Worm (Caenorhabditis elegans) whole organism, dauer: Measurements from ENCODE around the gene hlh-4.

Experiments used
- unc-62 ChIP-seq: sonication (generic microtip); optimal IDR thresholded peaks from 2 replicates; lab custom pipeline; 2017; ENCODE audit warnings: missing biosample characterization, missing genetic modification reagents, missing genetic modification characterization

Gene hlh-4

DNA sequence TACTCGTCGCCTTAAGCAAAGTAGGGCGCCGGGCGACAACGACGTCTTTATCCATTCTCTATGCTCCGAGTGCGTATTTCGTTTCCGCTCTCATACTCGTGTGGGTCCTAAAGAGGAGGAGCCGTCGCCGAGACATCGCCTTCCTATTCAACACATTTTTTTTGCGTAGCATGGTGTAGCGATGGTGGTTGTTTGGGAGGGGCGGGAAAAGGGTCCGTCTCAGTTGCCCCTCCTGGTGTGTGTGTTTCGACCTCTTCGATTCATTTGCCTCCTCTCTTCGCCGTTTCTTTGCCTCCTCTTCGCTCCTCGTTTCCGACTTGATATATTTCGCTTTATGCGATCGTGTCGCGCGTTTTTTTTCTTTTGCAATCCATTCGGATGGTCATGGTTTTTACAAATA is 37.1 kb downstream of the hlh-4 start:
- TF ChIP-seq unc-62 = no peak

DNA sequence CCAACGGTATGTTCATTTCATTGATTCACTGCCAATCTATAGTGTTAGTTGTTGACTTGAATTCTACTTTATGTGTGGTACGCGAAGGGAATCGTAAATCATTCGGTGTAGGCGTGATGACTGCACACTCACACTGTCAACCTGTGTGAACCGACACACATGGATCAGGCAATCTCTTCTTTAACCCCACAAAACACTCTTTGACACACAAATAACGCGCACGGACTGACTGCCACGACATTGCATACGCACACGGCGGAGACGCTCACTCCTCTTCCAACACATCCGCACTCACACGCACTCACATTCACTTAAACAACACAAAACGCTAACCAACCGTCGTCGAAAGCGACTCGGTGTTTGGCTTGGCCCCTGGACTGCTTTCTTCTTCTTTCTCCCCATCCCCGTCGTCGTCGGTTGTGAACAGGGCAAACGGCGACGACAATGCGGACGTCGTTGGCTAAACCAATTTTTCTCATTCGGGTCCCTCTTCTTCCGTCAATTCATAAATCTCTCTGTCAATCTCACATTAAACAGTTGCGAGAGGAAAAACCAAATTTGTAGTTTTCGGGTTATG is 38.7 kb downstream of the hlh-4 start:
- TF ChIP-seq unc-62 = no peak

DNA sequence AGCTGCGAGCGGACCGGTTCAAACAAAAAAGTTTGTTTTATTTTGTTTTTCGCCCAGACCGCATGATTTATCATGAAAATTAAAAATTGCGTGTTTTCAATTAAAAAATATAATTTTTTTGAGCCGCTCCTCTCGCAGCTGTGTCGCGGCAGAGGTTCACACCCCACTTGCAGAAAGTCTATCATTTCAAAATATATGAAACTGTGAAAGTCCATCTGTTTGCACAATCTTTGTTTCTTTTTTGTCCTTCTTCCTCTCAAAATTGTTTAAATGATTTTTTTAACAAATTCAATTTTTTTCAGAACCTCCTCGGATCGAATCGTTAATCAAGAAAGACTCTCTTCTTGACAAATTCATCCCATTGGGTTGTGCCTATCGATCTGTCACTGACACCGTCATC is 39.3 kb downstream of the hlh-4 start, which contains the start of gene tlk-1:
Gene tlk-1, plus strand, starts transcription at position 301 of the 400 bp plus-strand sequence.
- no peak for TF ChIP-seq unc-62

DNA sequence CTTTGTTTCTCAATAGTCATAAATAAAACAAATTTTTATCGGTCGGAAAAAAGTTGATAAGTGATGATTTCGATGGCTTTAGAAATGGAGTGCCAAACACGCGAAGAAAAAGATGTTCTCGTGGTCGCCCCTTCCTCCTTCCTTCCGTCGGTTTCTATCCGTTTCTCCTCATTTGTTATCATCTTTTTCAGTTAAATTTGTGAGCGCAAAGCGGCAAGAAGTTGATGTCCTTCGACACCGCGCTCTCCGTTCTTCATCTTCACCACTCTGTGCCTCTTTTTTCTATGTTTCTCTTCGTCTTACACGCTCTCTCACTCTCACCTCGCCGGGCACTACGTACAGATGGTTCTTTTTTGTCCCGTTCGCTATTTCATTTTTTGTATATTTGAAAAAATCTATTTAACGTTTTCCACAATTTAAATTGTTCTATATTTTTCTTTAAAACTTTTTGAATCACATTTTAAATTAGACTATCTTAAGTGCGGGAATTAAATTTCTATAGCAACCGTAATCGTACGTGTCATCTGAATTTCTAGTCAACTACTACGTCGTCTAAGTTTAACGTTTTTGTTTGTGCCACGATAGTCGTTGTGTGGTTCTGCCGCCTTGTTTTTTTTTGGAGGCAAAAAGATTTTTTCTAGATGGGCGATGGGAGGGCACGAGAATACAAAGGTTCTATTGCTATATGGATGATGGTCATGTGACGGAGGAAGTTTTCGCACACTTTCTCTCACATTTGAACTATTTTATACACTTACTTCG is 40.0 kb downstream of the hlh-4 start:
- TF ChIP-seq unc-62 = no peak

DNA sequence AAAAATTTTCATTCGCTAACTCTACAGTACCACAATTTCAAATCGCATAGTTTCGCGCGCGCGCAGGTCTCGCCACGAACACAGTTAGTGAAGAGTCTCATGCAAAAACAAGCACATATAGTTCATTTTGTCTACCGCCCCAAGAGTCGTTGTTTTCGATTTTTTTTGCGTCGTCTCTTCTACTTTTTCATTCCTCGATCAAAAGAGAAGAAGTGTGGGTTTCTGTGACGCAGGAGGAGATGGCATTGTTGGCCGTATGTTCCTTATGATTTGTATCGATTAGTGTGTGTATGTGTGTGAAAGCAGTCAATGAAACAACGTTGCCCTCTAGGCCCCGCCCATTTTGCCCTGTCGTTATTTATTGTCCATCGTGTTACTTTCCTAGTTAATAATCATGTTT is 41.0 kb downstream of the hlh-4 start:
- TF ChIP-seq unc-62 = no peak

DNA sequence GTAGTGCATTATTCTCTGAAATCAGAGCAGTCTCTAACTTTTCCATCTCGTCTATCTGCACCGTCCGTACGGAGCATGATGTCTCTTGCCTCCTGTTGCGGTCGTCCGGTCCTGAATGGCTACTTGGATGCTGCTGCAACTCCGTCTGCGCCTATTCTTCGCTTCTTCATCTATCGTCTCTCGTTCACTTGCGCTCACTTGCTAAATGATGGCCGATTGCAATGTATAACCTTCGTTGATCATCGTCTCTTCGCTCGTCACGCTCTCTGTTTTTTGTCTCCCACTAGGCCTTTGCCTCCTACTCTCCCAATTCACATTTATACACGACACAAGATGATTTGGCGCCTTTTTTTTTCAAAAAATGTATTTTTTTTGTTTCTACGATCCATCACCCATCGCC is 41.5 kb downstream of the hlh-4 start:
- no peak for TF ChIP-seq unc-62

DNA sequence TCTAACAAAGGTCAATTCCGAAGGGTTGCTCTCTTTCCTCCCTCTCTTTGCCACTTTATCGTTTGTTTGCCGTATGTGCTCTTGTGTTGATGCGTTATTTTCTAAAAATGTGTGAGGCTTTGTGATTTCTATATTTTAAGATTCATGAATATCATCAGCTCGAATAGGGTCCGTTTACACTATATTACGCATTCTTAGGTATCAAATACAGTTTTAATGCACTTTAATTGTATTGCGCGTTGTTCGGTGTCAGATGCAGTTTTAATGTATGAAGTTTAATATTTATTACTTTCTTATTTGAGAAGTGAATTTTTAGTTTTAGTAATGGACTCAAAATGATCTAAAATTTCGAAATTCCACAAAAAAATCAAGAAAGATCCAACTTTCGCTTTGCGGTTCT is 42.4 kb downstream of the hlh-4 start, which contains the start of gene bud-31:
Gene bud-31, minus strand, starts transcription at position 101 of the 400 bp plus-strand sequence.
- TF ChIP-seq unc-62 = no peak

DNA sequence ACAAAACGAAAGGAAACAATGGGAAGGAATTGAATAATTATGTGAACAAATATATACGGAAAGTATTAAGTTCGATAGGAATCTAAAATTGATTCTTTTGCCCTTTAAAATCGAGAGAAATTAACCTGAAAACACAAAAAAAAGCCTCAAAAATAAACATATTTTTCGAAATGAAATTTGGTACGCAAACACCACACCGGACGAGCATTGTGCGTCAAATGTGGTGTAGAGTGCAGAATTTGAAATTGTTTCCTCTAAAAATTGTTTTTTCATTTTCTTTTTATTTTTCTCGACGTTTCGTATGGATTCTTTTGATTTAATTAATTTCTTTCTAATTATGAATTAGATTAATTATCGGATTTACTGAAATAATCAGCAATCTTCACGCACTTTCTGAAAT is 43.5 kb downstream of the hlh-4 start:
- TF ChIP-seq unc-62 = no peak

DNA sequence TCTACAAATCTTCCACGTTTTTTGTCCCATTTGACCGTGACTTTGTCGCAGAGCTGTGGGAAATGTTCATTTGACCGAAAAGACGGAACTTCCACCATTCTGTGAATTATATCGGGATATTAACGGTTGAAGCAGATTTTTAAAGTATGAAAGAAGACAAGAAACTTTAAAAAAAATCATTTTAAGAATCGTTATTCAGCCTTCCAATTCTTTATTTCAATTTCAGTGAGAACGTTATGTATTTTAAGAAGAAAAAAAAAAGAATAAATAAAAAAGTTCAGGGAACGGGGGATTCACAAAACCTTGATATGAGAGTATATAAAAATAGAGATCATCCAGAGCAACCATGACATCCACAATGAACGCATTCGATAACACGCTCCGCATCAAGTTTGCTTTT is 44.4 kb downstream of the hlh-4 start, which contains the start of gene set-3:
Gene set-3, minus strand, starts transcription at position 101 of the 400 bp plus-strand sequence.
- no peak for TF ChIP-seq unc-62

DNA sequence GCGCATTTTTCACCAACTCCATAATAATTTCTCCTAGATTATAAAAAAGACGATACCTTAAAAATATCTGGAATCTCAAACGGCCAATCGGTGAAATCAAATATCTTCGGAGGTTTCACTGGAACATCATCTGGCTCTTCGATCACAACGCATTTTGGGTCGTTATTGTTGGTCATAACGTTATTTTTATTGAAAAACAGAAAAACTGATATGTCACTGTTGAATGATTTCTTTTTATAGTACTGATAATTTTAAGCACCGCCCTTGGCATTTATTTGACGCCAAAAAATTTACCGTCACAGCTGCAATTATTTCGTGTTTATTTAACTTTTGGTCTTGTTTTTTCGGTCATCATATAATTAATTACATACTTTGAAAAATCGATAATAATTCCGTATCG is 48.8 kb downstream of the hlh-4 start, which contains the start of gene best-5:
Gene best-5, minus strand, starts transcription at position 210 of the 400 bp plus-strand sequence.
- TF ChIP-seq unc-62 = no peak

DNA sequence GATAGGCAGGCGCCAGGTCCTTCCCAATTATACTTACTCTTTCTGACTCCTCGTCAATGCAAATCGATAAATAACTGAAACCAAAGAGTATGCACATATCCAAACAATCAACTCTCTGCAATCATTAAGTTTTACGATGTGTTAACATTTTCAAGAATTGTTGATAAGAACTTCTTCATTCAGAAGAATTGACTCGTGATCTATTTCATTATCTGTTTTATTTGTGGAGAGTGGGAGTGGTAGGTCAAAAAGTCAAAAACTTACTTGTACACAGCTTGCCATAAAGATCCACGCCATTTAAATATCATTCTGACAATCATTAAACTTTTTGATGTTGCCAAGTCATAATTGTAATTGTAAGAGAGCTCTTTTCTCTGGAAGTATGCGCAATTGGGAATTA is 49.5 kb downstream of the hlh-4 start:
- TF ChIP-seq unc-62 = no peak
